Worm (Caenorhabditis elegans) whole organism, young adult: ENCODE data around the gene chil-8.

Source experiments
- B0261.1 ChIP-seq: sonication (generic microtip); optimal IDR thresholded peaks from 2 replicates; lab custom pipeline; 2016; ENCODE audit warnings: mild to moderate bottlenecking, missing genetic modification characterization, moderate library complexity, missing compliant biosample characterization
- C06A6.2 ChIP-seq: fragments of 200-800 bp; sonication (Bioruptor generic); conservative IDR thresholded peaks from 2 replicates; pipeline ENCODE4 v1.3.6; 2022; ENCODE audit warnings: missing genetic modification characterization, missing compliant biosample characterization
- D2030.7 ChIP-seq: fragments of 200-800 bp; sonication (Bioruptor generic); IDR thresholded peaks from 2 replicates; pipeline ENCODE4 v1.3.6; 2022; ENCODE audit warnings: missing genetic modification reagents, missing genetic modification characterization, missing compliant biosample characterization
- F37B4.10 ChIP-seq: fragments of 200-800 bp; sonication (Bioruptor generic); IDR thresholded peaks from 2 replicates; pipeline ENCODE4 v1.3.6; 2022; ENCODE audit warnings: missing genetic modification characterization, missing compliant biosample characterization
- F49E8.2 ChIP-seq: sonication (generic microtip); optimal IDR thresholded peaks from 3 replicates; lab custom pipeline; 2017; ENCODE audit warnings: missing genetic modification characterization, mild to moderate bottlenecking, missing compliant biosample characterization, antibody characterized with exemption, moderate library complexity; ENCODE audit not compliant: insufficient read depth
- F52B5.7 ChIP-seq: sonication (generic microtip); optimal IDR thresholded peaks from 2 replicates; lab custom pipeline; 2016; ENCODE audit warnings: mild to moderate bottlenecking, missing genetic modification characterization, missing compliant biosample characterization
- K11D2.4 ChIP-seq: fragments of 200-800 bp; sonication (Bioruptor generic); IDR thresholded peaks from 2 replicates; pipeline ENCODE4 v1.3.6; 2022; ENCODE audit warnings: missing genetic modification reagents, missing genetic modification characterization, missing compliant biosample characterization
- K12H6.12 ChIP-seq: fragments of 200-800 bp; sonication (Bioruptor generic); optimal IDR thresholded peaks from 2 replicates; lab custom pipeline; 2018; ENCODE audit warnings: mild to moderate bottlenecking, missing genetic modification characterization, missing compliant biosample characterization
- Y67H2A.10 ChIP-seq: fragments of 200-800 bp; sonication (Bioruptor generic); conservative IDR thresholded peaks from 2 replicates; pipeline ENCODE4 v1.3.6; 2022; ENCODE audit warnings: missing genetic modification reagents, missing genetic modification characterization, missing compliant biosample characterization
- Y79H2A.3 ChIP-seq: fragments of 200-800 bp; sonication (Bioruptor generic); conservative IDR thresholded peaks from 2 replicates; pipeline ENCODE4 v1.3.6; 2022; ENCODE audit warnings: missing genetic modification reagents, missing genetic modification characterization, missing compliant biosample characterization
- Y95B8A.8 ChIP-seq: fragments of 200-800 bp; sonication (Bioruptor generic); IDR thresholded peaks from 2 replicates; pipeline ENCODE4 v1.3.6; 2022; ENCODE audit warnings: missing genetic modification reagents, missing genetic modification characterization, missing compliant biosample characterization
- ZK185.1 ChIP-seq: sonication (generic microtip); optimal IDR thresholded peaks from 2 replicates; lab custom pipeline; 2016; ENCODE audit warnings: mild to moderate bottlenecking, missing genetic modification characterization, missing compliant biosample characterization; ENCODE audit not compliant: poor library complexity, severe bottlenecking
- aptf-3 ChIP-seq: fragments of 200-800 bp; sonication (Bioruptor generic); IDR thresholded peaks from 2 replicates; pipeline ENCODE4 v1.3.6; 2022; ENCODE audit warnings: missing genetic modification characterization, missing compliant biosample characterization
- attf-3 ChIP-seq: fragments of 200-800 bp; sonication (Bioruptor generic); conservative IDR thresholded peaks from 2 replicates; pipeline ENCODE4 v1.3.6; 2022; ENCODE audit warnings: missing genetic modification reagents, missing genetic modification characterization, missing compliant biosample characterization
- attf-6 ChIP-seq: fragments of 200-800 bp; sonication (Bioruptor generic); IDR thresholded peaks from 2 replicates; pipeline ENCODE4 v1.3.6; 2022; ENCODE audit warnings: missing genetic modification reagents, missing genetic modification characterization, missing compliant biosample characterization
- bed-1 ChIP-seq: fragments of 200-800 bp; sonication (Bioruptor generic); IDR thresholded peaks from 2 replicates; pipeline ENCODE4 v1.3.6; 2022; ENCODE audit warnings: missing genetic modification reagents, missing genetic modification characterization, missing compliant biosample characterization
- ccch-3 ChIP-seq: fragments of 200-800 bp; sonication (Bioruptor generic); optimal IDR thresholded peaks from 2 replicates; lab custom pipeline; 2018; ENCODE audit warnings: mild to moderate bottlenecking, missing genetic modification characterization, missing compliant biosample characterization
- ceh-58 ChIP-seq: fragments of 200-800 bp; sonication (Bioruptor generic); IDR thresholded peaks from 2 replicates; pipeline ENCODE4 v1.3.6; 2022; ENCODE audit warnings: missing genetic modification characterization, missing compliant biosample characterization
- dox-1 ChIP-seq: fragments of 200-800 bp; sonication (Bioruptor generic); IDR thresholded peaks from 2 replicates; pipeline ENCODE4 v1.3.6; 2022; ENCODE audit warnings: missing genetic modification reagents, missing genetic modification characterization, missing compliant biosample characterization
- dpl-1 ChIP-seq: fragments of 150-350 bp; optimal IDR thresholded peaks from 2 replicates; lab custom pipeline; 2014; ENCODE audit warnings: missing biosample characterization, missing genetic modification reagents, missing genetic modification characterization
- ekl-4 ChIP-seq: fragments of 200-800 bp; sonication (Bioruptor generic); IDR thresholded peaks from 2 replicates; pipeline ENCODE4 v1.3.6; 2022; ENCODE audit warnings: missing genetic modification reagents, missing genetic modification characterization, missing compliant biosample characterization
- gei-17 ChIP-seq: fragments of 200-800 bp; sonication (Bioruptor generic); optimal IDR thresholded peaks from 2 replicates; lab custom pipeline; 2018; ENCODE audit warnings: mild to moderate bottlenecking, missing genetic modification characterization, missing compliant biosample characterization
- hlh-12 ChIP-seq: sonication (generic microtip); optimal IDR thresholded peaks from 2 replicates; lab custom pipeline; 2016; ENCODE audit warnings: missing genetic modification characterization, missing compliant biosample characterization
- hmg-20 ChIP-seq: fragments of 200-800 bp; sonication (Bioruptor generic); IDR thresholded peaks from 2 replicates; pipeline ENCODE4 v1.3.6; 2022; ENCODE audit warnings: missing genetic modification reagents, missing genetic modification characterization, missing compliant biosample characterization
- hsf-1 ChIP-seq: fragments of 200-800 bp; sonication (Bioruptor generic); IDR thresholded peaks from 2 replicates; pipeline ENCODE4 v1.3.6; 2022; ENCODE audit warnings: missing genetic modification reagents, missing genetic modification characterization, missing compliant biosample characterization
- lag-1 ChIP-seq: fragments of 200-800 bp; sonication (Bioruptor generic); IDR thresholded peaks from 2 replicates; pipeline ENCODE4 v1.3.6; 2022; ENCODE audit warnings: missing genetic modification reagents, missing genetic modification characterization, missing compliant biosample characterization
- madf-10 ChIP-seq: sonication (generic microtip); optimal IDR thresholded peaks from 2 replicates; lab custom pipeline; 2016; ENCODE audit warnings: mild to moderate bottlenecking, missing genetic modification characterization, missing compliant biosample characterization
- madf-6 ChIP-seq: fragments of 200-800 bp; sonication (Bioruptor generic); IDR thresholded peaks from 2 replicates; pipeline ENCODE4 v1.3.6; 2022; ENCODE audit warnings: missing genetic modification reagents, missing genetic modification characterization, missing compliant biosample characterization
- mcd-1 ChIP-seq: fragments of 200-800 bp; sonication (Bioruptor generic); IDR thresholded peaks from 2 replicates; pipeline ENCODE4 v1.3.6; 2022; ENCODE audit warnings: missing genetic modification reagents, missing genetic modification characterization, missing compliant biosample characterization
- mel-28 ChIP-seq: sonication (generic microtip); optimal IDR thresholded peaks from 2 replicates; lab custom pipeline; 2016; ENCODE audit warnings: borderline replicate concordance, mild to moderate bottlenecking, missing genetic modification characterization, missing compliant biosample characterization
- mxl-1 ChIP-seq: sonication (generic microtip); optimal IDR thresholded peaks from 2 replicates; lab custom pipeline; 2016; ENCODE audit warnings: missing genetic modification characterization, missing compliant biosample characterization
- nfya-1 ChIP-seq: sonication (generic microtip); optimal IDR thresholded peaks from 2 replicates; lab custom pipeline; 2017; ENCODE audit warnings: antibody characterized with exemption, missing compliant biosample characterization, missing genetic modification characterization, borderline replicate concordance; ENCODE audit not compliant: insufficient read depth
- nfya-2 ChIP-seq: fragments of 200-800 bp; sonication (Bioruptor generic); IDR thresholded peaks from 2 replicates; pipeline ENCODE4 v1.3.6; 2022; ENCODE audit warnings: missing genetic modification reagents, missing genetic modification characterization, missing compliant biosample characterization
- nfyb-1 ChIP-seq: fragments of 200-800 bp; sonication (Bioruptor generic); IDR thresholded peaks from 2 replicates; pipeline ENCODE4 v1.3.6; 2022; ENCODE audit warnings: missing genetic modification reagents, missing genetic modification characterization, missing compliant biosample characterization
- nhr-179 ChIP-seq: sonication (generic microtip); optimal IDR thresholded peaks from 2 replicates; lab custom pipeline; 2016; ENCODE audit warnings: mild to moderate bottlenecking, missing genetic modification characterization, missing compliant biosample characterization
- nhr-27 ChIP-seq: fragments of 200-800 bp; sonication (Bioruptor generic); optimal IDR thresholded peaks from 2 replicates; lab custom pipeline; 2018; ENCODE audit warnings: mild to moderate bottlenecking, missing genetic modification characterization, moderate library complexity, missing compliant biosample characterization
- nhr-90 ChIP-seq: sonication (generic microtip); optimal IDR thresholded peaks from 2 replicates; lab custom pipeline; 2016; ENCODE audit warnings: missing genotype, mild to moderate bottlenecking, missing genetic modification characterization, missing compliant biosample characterization
- pbrm-1 ChIP-seq: fragments of 200-800 bp; sonication (Bioruptor generic); IDR thresholded peaks from 2 replicates; pipeline ENCODE4 v1.3.6; 2022; ENCODE audit warnings: missing genetic modification reagents, missing genetic modification characterization, missing compliant biosample characterization
- pha-4 ChIP-seq: fragments of 150-350 bp; sonication (generic microtip); optimal IDR thresholded peaks from 2 replicates; lab custom pipeline; 2014; ENCODE audit warnings: missing biosample characterization, missing genetic modification reagents, missing genetic modification characterization
- snpc-1.3 ChIP-seq: sonication (generic microtip); optimal IDR thresholded peaks from 2 replicates; lab custom pipeline; 2017; ENCODE audit warnings: missing genetic modification characterization, mild to moderate bottlenecking, missing compliant biosample characterization, antibody characterized with exemption, moderate library complexity, missing genotype, missing genetic modification reagents; ENCODE audit not compliant: insufficient read depth
- snpc-3.4 ChIP-seq: sonication (generic microtip); optimal IDR thresholded peaks from 2 replicates; lab custom pipeline; 2017; ENCODE audit warnings: missing genetic modification characterization, mild to moderate bottlenecking, missing compliant biosample characterization, antibody characterized with exemption, moderate library complexity, missing genotype, missing genetic modification reagents
- snpc-4 ChIP-seq, 5 experiments: fragments of 150-350 bp in 1 of 5; sonication (generic microtip) in 4 of 5; optimal IDR thresholded peaks; 2 replicates each; lab custom pipeline; 2014 to 2018; ENCODE audit warnings: missing genetic modification characterization in 5 of 5, missing biosample characterization in 3 of 5, antibody characterized with exemption in 2 of 5, mild to moderate bottlenecking in 2 of 5, missing compliant biosample characterization in 2 of 5, missing genotype in 2 of 5, moderate library complexity in 2 of 5, missing genetic modification reagents in 1 of 5
- tbp1 ChIP-seq: fragments of 200-800 bp; sonication (Bioruptor generic); optimal IDR thresholded peaks from 2 replicates; lab custom pipeline; 2018; ENCODE audit warnings: mild to moderate bottlenecking, missing genetic modification characterization, missing compliant biosample characterization
- tbx-9 ChIP-seq: sonication (generic microtip); optimal IDR thresholded peaks from 2 replicates; lab custom pipeline; 2016; ENCODE audit warnings: borderline replicate concordance, missing genetic modification characterization, inconsistent platforms, missing compliant biosample characterization
- tlf-1 ChIP-seq: fragments of 200-800 bp; sonication (Bioruptor generic); optimal IDR thresholded peaks from 2 replicates; lab custom pipeline; 2018; ENCODE audit warnings: mild to moderate bottlenecking, missing genetic modification characterization, missing compliant biosample characterization
- unc-130 ChIP-seq: sonication (generic microtip); optimal IDR thresholded peaks from 2 replicates; lab custom pipeline; 2016; ENCODE audit warnings: missing genetic modification reagents, missing genetic modification characterization, missing compliant biosample characterization
- unc-62 ChIP-seq: fragments of 150-350 bp; optimal IDR thresholded peaks from 2 replicates; lab custom pipeline; 2014; ENCODE audit warnings: missing biosample characterization, missing genetic modification reagents, missing genetic modification characterization
- zfh-2 ChIP-seq: fragments of 200-800 bp; sonication (Bioruptor generic); conservative IDR thresholded peaks from 2 replicates; pipeline ENCODE4 v1.3.6; 2022; ENCODE audit warnings: missing genetic modification reagents, missing genetic modification characterization, missing compliant biosample characterization

chil-8 gene

DNA sequence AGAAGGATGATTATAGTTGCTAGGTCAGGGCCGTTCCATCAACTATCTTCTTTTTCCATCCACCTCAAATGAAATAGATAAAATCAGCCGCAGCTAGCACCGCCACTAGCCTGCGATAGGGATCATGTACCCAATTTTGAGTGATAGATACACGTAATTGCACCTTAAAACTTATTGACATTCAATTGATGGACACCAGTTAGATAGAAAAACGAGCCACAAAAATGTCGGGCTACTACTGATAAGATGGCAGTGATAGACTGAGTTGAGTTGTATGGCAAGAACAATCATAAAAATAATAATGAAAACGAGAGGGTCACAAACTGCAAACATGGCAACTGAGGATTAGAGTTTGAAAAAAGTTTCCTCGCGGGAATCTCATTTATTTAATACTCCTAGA is 19.0 kb upstream of the chil-8 start (continued):
- TF ChIP-seq hmg-20 (GFP tag; lab: Robert Waterston, UW) = no peak
- no peak for TF ChIP-seq attf-3 (GFP tag; lab: Robert Waterston, UW)
- no peak for TF ChIP-seq ccch-3 (GFP tag; lab: Kevin White, UChicago)
- TF ChIP-seq nhr-179 (tag; lab: Kevin White, UChicago) = no peak
- TF ChIP-seq F52B5.7 (tag; lab: Kevin White, UChicago) = no peak
- TF ChIP-seq aptf-3 (GFP tag; lab: Robert Waterston, UW) = no peak
- TF ChIP-seq lag-1 (GFP tag; lab: Robert Waterston, UW) = no peak
- peak; percentile 13; the same call in 1 of the 2 replicates for TF ChIP-seq ekl-4 (GFP tag; lab: Robert Waterston, UW)
- TF ChIP-seq bed-1 (GFP tag; lab: Robert Waterston, UW) = no peak
- TF ChIP-seq nfyb-1 (GFP tag; lab: Robert Waterston, UW) = peak; percentile 21; the same call in 1 of the 2 replicates
- TF ChIP-seq attf-6 (GFP tag; lab: Robert Waterston, UW) = no peak
- no peak for TF ChIP-seq nhr-27 (tag; lab: Kevin White, UChicago)
- no peak for TF ChIP-seq gei-17
- no peak for TF ChIP-seq F37B4.10
- no peak for TF ChIP-seq pbrm-1 (GFP tag; lab: Robert Waterston, UW)
- TF ChIP-seq nhr-90 (tag; lab: Kevin White, UChicago) = peak; percentile 6
- no peak for TF ChIP-seq D2030.7 (GFP tag; lab: Robert Waterston, UW)
- TF ChIP-seq tbx-9 (tag; lab: Kevin White, UChicago) = no peak
- TF ChIP-seq pha-4 (tag; lab: Kevin White, UChicago) = no peak
- no peak for TF ChIP-seq unc-130
- peak; percentile 33; the same call in 1 of the 2 replicates for TF ChIP-seq madf-6 (GFP tag; lab: Robert Waterston, UW)
- TF ChIP-seq Y95B8A.8 (GFP tag; lab: Robert Waterston, UW) = no peak
- TF ChIP-seq ceh-58 (GFP tag; lab: Robert Waterston, UW) = no peak
- no peak for TF ChIP-seq K11D2.4
- no peak for TF ChIP-seq zfh-2
- TF ChIP-seq tbp1 (GFP tag; lab: Kevin White, UChicago) = peak; percentile 4
- TF ChIP-seq madf-10 (tag; lab: Kevin White, UChicago) = no peak
- no peak for TF ChIP-seq snpc-4 (GFP tag; optimal IDR thresholded peaks at IDR 0.05; lab: Kevin White, UChicago)
- peak in 1 of 4 experiments; percentile 29 for TF ChIP-seq snpc-4 (tag; optimal IDR thresholded peaks at IDR 0.05; lab: Kevin White, UChicago)
- no peak for TF ChIP-seq F49E8.2 (tag; lab: Kevin White, UChicago)
- no peak for TF ChIP-seq dpl-1
- no peak for TF ChIP-seq K12H6.12 (tag; lab: Kevin White, UChicago)
- peak; percentile 34 for TF ChIP-seq unc-62 (GFP tag; lab: Kevin White, UChicago)
- TF ChIP-seq nfya-2 (GFP tag; lab: Robert Waterston, UW) = no peak
- TF ChIP-seq snpc-3.4 (tag; lab: Kevin White, UChicago) = no peak
- TF ChIP-seq hsf-1 (GFP tag; lab: Robert Waterston, UW) = no peak
- no peak for TF ChIP-seq nfya-1 (tag; lab: Kevin White, UChicago)
- no peak for TF ChIP-seq mxl-1 (tag; lab: Kevin White, UChicago)
- no peak for TF ChIP-seq C06A6.2 (GFP tag; lab: Robert Waterston, UW)
- no peak for TF ChIP-seq mcd-1 (GFP tag; lab: Robert Waterston, UW)
- TF ChIP-seq hlh-12 (tag; lab: Kevin White, UChicago) = no peak
- TF ChIP-seq B0261.1 (tag; lab: Kevin White, UChicago) = no peak
- TF ChIP-seq ZK185.1 (tag; lab: Kevin White, UChicago) = no peak
- TF ChIP-seq snpc-1.3 (tag; lab: Kevin White, UChicago) = no peak
- no peak for TF ChIP-seq Y67H2A.10 (GFP tag; lab: Robert Waterston, UW)
- no peak for TF ChIP-seq mel-28 (tag; lab: Kevin White, UChicago)
- no peak for TF ChIP-seq tlf-1 (GFP tag; lab: Kevin White, UChicago)
- no peak for TF ChIP-seq Y79H2A.3
- TF ChIP-seq dox-1 (GFP tag; lab: Robert Waterston, UW) = peak; percentile 38; the same call in 1 of the 2 replicates
